Fruit fly (Drosophila melanogaster): Measurements from ENCODE around the gene CG17475.

CG17475 gene

dm6 chr3R:17149080-17149746 is 19.0 kb upstream of the CG17475 start, which contains the start of the genes m-cup and Det (continued):
- TF ChIP-seq CG10979 (tag; optimal IDR thresholded peaks at IDR 0.05) (no peak), ham (GFP tag; IDR thresholded peaks at IDR 0.05) (no peak), Xrp1 (GFP tag; IDR thresholded peaks at IDR 0.05) (no peak), eyg (GFP tag; optimal IDR thresholded peaks at IDR 0.05) (no peak), Hsf (GFP tag; optimal IDR thresholded peaks at IDR 0.05) (no peak), danr (GFP tag; IDR thresholded peaks at IDR 0.05) (no peak), H15 (GFP tag; IDR thresholded peaks at IDR 0.05) (no peak), Kr (GFP tag; optimal IDR thresholded peaks at IDR 0.05) (no peak), CG8944 (GFP tag; optimal IDR thresholded peaks at IDR 0.05) (no peak), Tbp (GFP tag; optimal IDR thresholded peaks at IDR 0.05) (no peak), hb (GFP tag; IDR thresholded peaks at IDR 0.05; ENCODE audit: partially characterized antibody) (no peak), exex (tag; optimal IDR thresholded peaks at IDR 0.05) (no peak), sr (GFP tag; IDR thresholded peaks at IDR 0.05) (no peak), B-H1 (GFP tag; IDR thresholded peaks at IDR 0.05) (no peak), CG6175 (GFP tag; IDR thresholded peaks at IDR 0.05) (no peak), Poxn (GFP tag; IDR thresholded peaks at IDR 0.05) (no peak), CG30020 (tag; optimal IDR thresholded peaks at IDR 0.05) (no peak), CG10209 (GFP tag; optimal IDR thresholded peaks at IDR 0.05) (no peak), CG7372 (GFP tag; IDR thresholded peaks at IDR 0.05) (no peak), C15 (GFP tag; IDR thresholded peaks at IDR 0.05) (no peak), CG17802 (tag; optimal IDR thresholded peaks at IDR 0.05) (no peak), trem (tag; optimal IDR thresholded peaks at IDR 0.05) (peak; percentile 71), CG10366 (GFP tag; IDR thresholded peaks at IDR 0.05) (no peak), Lhr (GFP tag; optimal IDR thresholded peaks at IDR 0.05) (peak; percentile 49), dati (GFP tag; IDR thresholded peaks at IDR 0.05) (no peak), CG3995 (GFP tag; optimal IDR thresholded peaks at IDR 0.05) (peak; percentile 49), usp (GFP tag; optimal IDR thresholded peaks at IDR 0.05) (no peak), CG11723 (GFP tag; optimal IDR thresholded peaks at IDR 0.05) (no peak), CG34224 (GFP tag; IDR thresholded peaks at IDR 0.05; ENCODE audit: partially characterized antibody) (peak; percentile 39; the same call in 2 of the 3 replicates), Doc3 (GFP tag; IDR thresholded peaks at IDR 0.05; ENCODE audit: partially characterized antibody) (peak; percentile 69), slou (GFP tag; optimal IDR thresholded peaks at IDR 0.05) (no peak), CG17612 (GFP tag; IDR thresholded peaks at IDR 0.05) (no peak), HLHmδ (GFP tag; optimal IDR thresholded peaks at IDR 0.05) (no peak), crc (GFP tag; optimal IDR thresholded peaks at IDR 0.05) (no peak), CG7987 (GFP tag; optimal IDR thresholded peaks at IDR 0.05) (peak; percentile 15), CG3726 (GFP tag; IDR thresholded peaks at IDR 0.05) (no peak), otp (GFP tag; IDR thresholded peaks at IDR 0.05) (no peak), schlank (tag; optimal IDR thresholded peaks at IDR 0.05) (no peak), gcm2 (GFP tag; optimal IDR thresholded peaks at IDR 0.05) (no peak), BEAF-32 (GFP tag; optimal IDR thresholded peaks at IDR 0.05) (peak; percentile 86), Dek (tag; optimal IDR thresholded peaks at IDR 0.05) (no peak), CG8290 (GFP tag; optimal IDR thresholded peaks at IDR 0.05) (no peak), CG8290 (tag; optimal IDR thresholded peaks at IDR 0.05) (no peak), luna (GFP tag; optimal IDR thresholded peaks at IDR 0.05) (no peak), CG14667 (GFP tag; IDR thresholded peaks at IDR 0.05) (no peak), Doc2 (GFP tag; IDR thresholded peaks at IDR 0.05) (no peak), gt (GFP tag; IDR thresholded peaks at IDR 0.05) (no peak), Antp (GFP tag; optimal IDR thresholded peaks at IDR 0.05) (no peak), CG6765 (GFP tag; optimal IDR thresholded peaks at IDR 0.05) (no peak), CG17912 (GFP tag; optimal IDR thresholded peaks at IDR 0.05) (no peak), ap (GFP tag; IDR thresholded peaks at IDR 0.05) (no peak), Gsc (GFP tag; IDR thresholded peaks at IDR 0.05) (no peak)
